Worm (Caenorhabditis elegans) whole organism, L3 larva: ENCODE measurements around the gene R08E5.1.

ENCODE experiments used
- R02D3.7 ChIP-seq: fragments of 150-350 bp; optimal IDR thresholded peaks from 2 replicates; lab custom pipeline; 2014; ENCODE audit warnings: missing biosample characterization, missing genetic modification characterization
- ZK546.5 ChIP-seq: sonication (generic microtip); optimal IDR thresholded peaks from 2 replicates; lab custom pipeline; 2017; ENCODE audit warnings: missing biosample characterization, missing genetic modification characterization
- aly-2 ChIP-seq: fragments of 150-350 bp; optimal IDR thresholded peaks from 2 replicates; lab custom pipeline; 2014; ENCODE audit warnings: missing biosample characterization, missing genetic modification characterization
- ceh-28 ChIP-seq: fragments of 150-350 bp; optimal IDR thresholded peaks from 2 replicates; lab custom pipeline; 2014; ENCODE audit warnings: missing biosample characterization, missing genetic modification reagents, missing genetic modification characterization
- ceh-9 ChIP-seq: sonication (generic microtip); optimal IDR thresholded peaks from 2 replicates; lab custom pipeline; 2018; ENCODE audit warnings: missing biosample characterization, missing genetic modification characterization
- daf-12 ChIP-seq: fragments of 150-350 bp; optimal IDR thresholded peaks from 2 replicates; lab custom pipeline; 2014; ENCODE audit warnings: missing biosample characterization, missing genetic modification reagents, missing genetic modification characterization
- egl-27 ChIP-seq: sonication (generic microtip); optimal IDR thresholded peaks from 4 replicates; lab custom pipeline; 2017; ENCODE audit warnings: missing biosample characterization, missing genetic modification reagents, missing genetic modification characterization
- egl-5 ChIP-seq: fragments of 150-350 bp; optimal IDR thresholded peaks from 2 replicates; lab custom pipeline; 2017; ENCODE audit warnings: missing biosample characterization, missing genetic modification reagents, missing genetic modification characterization, inconsistent platforms
- elt-2 ChIP-seq: sonication (generic microtip); optimal IDR thresholded peaks from 2 replicates; lab custom pipeline; 2016; ENCODE audit warnings: missing genetic modification reagents, mild to moderate bottlenecking, missing genetic modification characterization, missing compliant biosample characterization
- elt-3 ChIP-seq, 3 experiments: fragments of 150-350 bp in 1 of 3; sonication (generic microtip) in 2 of 3; optimal IDR thresholded peaks; 2 replicates in 2 of 3; 4 replicates in 1 of 3; lab custom pipeline; 2014 to 2017; ENCODE audit warnings: missing biosample characterization in 3 of 3, missing genetic modification characterization in 3 of 3
- eor-1 ChIP-seq, 2 experiments: fragments of 150-350 bp; optimal IDR thresholded peaks; 2 replicates each; lab custom pipeline; 2014 to 2018; ENCODE audit warnings: missing biosample characterization in 2 of 2, missing genetic modification characterization in 2 of 2
- fkh-10 ChIP-seq: sonication (generic microtip); optimal IDR thresholded peaks from 2 replicates; lab custom pipeline; 2017; ENCODE audit warnings: missing biosample characterization, missing genetic modification reagents, missing genetic modification characterization
- fos-1 ChIP-seq: fragments of 150-350 bp; optimal IDR thresholded peaks from 2 replicates; lab custom pipeline; 2014; ENCODE audit warnings: missing biosample characterization, missing genetic modification characterization
- hmg-11 ChIP-seq: sonication (generic microtip); optimal IDR thresholded peaks from 2 replicates; lab custom pipeline; 2016; ENCODE audit warnings: missing genetic modification characterization, missing compliant biosample characterization
- lin-15B ChIP-seq: fragments of 150-350 bp; optimal IDR thresholded peaks from 2 replicates; lab custom pipeline; 2014; ENCODE audit warnings: missing biosample characterization, missing genetic modification characterization
- lin-39 ChIP-seq: fragments of 150-350 bp; optimal IDR thresholded peaks from 2 replicates; lab custom pipeline; 2018; ENCODE audit warnings: missing biosample characterization, missing genetic modification reagents, missing genetic modification characterization
- mdl-1 ChIP-seq: fragments of 150-350 bp; optimal IDR thresholded peaks from 2 replicates; lab custom pipeline; 2014; ENCODE audit warnings: missing biosample characterization, missing genetic modification characterization
- nfya-1 ChIP-seq: sonication (generic microtip); optimal IDR thresholded peaks from 2 replicates; lab custom pipeline; 2017; ENCODE audit warnings: missing genetic modification characterization, mild to moderate bottlenecking, missing compliant biosample characterization, antibody characterized with exemption, moderate library complexity; ENCODE audit not compliant: insufficient read depth
- nhr-12 ChIP-seq: fragments of 150-350 bp; optimal IDR thresholded peaks from 2 replicates; lab custom pipeline; 2014; ENCODE audit warnings: missing biosample characterization, missing genetic modification characterization
- nhr-23 ChIP-seq: fragments of 150-350 bp; optimal IDR thresholded peaks from 2 replicates; lab custom pipeline; 2014; ENCODE audit warnings: missing biosample characterization, missing genetic modification reagents, missing genetic modification characterization
- nhr-237 ChIP-seq: fragments of 150-350 bp; optimal IDR thresholded peaks from 2 replicates; lab custom pipeline; 2014; ENCODE audit warnings: missing biosample characterization, missing genetic modification characterization
- nhr-28 ChIP-seq: fragments of 150-350 bp; optimal IDR thresholded peaks from 2 replicates; lab custom pipeline; 2014; ENCODE audit warnings: missing biosample characterization, missing genetic modification characterization
- nhr-43 ChIP-seq: sonication (generic microtip); optimal IDR thresholded peaks from 2 replicates; lab custom pipeline; 2016; ENCODE audit warnings: mild to moderate bottlenecking, missing genetic modification characterization, missing compliant biosample characterization; ENCODE audit not compliant: poor library complexity, severe bottlenecking
- nhr-67 ChIP-seq: fragments of 150-350 bp; optimal IDR thresholded peaks from 2 replicates; lab custom pipeline; 2014; ENCODE audit warnings: missing biosample characterization, missing genetic modification characterization
- nhr-77 ChIP-seq: fragments of 150-350 bp; optimal IDR thresholded peaks from 2 replicates; lab custom pipeline; 2014; ENCODE audit warnings: missing biosample characterization, missing genetic modification characterization
- pha-4 ChIP-seq: fragments of 150-350 bp; optimal IDR thresholded peaks from 2 replicates; lab custom pipeline; 2014; ENCODE audit warnings: missing biosample characterization, missing genetic modification reagents, missing genetic modification characterization
- pqm-1 ChIP-seq: fragments of 150-350 bp; optimal IDR thresholded peaks from 2 replicates; lab custom pipeline; 2017; ENCODE audit warnings: missing biosample characterization, missing genetic modification characterization, inconsistent platforms
- sea-2 ChIP-seq: fragments of 150-350 bp; sonication (generic microtip); optimal IDR thresholded peaks from 4 replicates; lab custom pipeline; 2014; ENCODE audit warnings: missing biosample characterization, missing genetic modification reagents, missing genetic modification characterization
- snpc-4 ChIP-seq: fragments of 150-350 bp; optimal IDR thresholded peaks from 2 replicates; lab custom pipeline; 2014; ENCODE audit warnings: missing biosample characterization, missing genetic modification characterization
- tbx-2 ChIP-seq: sonication (generic microtip); optimal IDR thresholded peaks from 2 replicates; lab custom pipeline; 2016; ENCODE audit warnings: mild to moderate bottlenecking, missing genetic modification characterization, missing compliant biosample characterization
- unc-39 ChIP-seq: sonication (generic microtip); optimal IDR thresholded peaks from 4 replicates; lab custom pipeline; 2017; ENCODE audit warnings: missing biosample characterization, missing genetic modification characterization
- unc-62 ChIP-seq: fragments of 150-350 bp; sonication (generic microtip); optimal IDR thresholded peaks from 4 replicates; lab custom pipeline; 2014; ENCODE audit warnings: missing biosample characterization, missing genetic modification reagents, missing genetic modification characterization
- ztf-11 ChIP-seq: fragments of 150-350 bp; optimal IDR thresholded peaks from 2 replicates; lab custom pipeline; 2014; ENCODE audit warnings: missing biosample characterization, missing genetic modification characterization

Gene R08E5.1

ce11 chrV:3801787-3802417, 30.6 kb upstream of the R08E5.1 start:
- TF ChIP-seq mdl-1 = no peak
- no peak for TF ChIP-seq nfya-1 (tag; lab: Kevin White, UChicago)

DNA sequence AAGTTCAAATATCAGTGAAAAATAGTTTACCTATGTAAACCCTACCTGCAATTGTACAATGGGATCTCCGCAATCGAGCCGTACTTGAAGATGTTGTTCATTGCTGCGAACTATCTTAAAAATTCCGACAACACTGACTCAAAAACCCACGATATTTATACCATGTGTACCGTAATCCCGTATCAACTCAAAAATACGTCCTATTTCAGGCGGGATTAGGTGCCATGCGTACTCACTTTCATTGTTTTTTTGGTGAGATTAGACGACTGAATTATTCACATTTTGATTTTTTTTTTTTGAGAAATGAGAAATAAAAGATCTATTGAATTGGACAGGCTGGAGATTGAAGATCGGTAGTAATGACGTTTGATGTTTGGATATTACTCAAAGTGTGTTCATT, 29.1 kb upstream of the R08E5.1 start, which contains the start of gene srt-30:
Gene srt-30 (minus strand): TSS at position 101 of the 400 bp plus-strand sequence.
- no peak for TF ChIP-seq snpc-4 (tag; lab: Kevin White, UChicago)

- TF ChIP-seq lin-39 (tag; lab: Kevin White, UChicago) (no peak), nhr-28 (tag; lab: Kevin White, UChicago) (no peak), R02D3.7 (tag; lab: Kevin White, UChicago) (no peak), sea-2 (no peak), nhr-23 (tag; lab: Kevin White, UChicago) (no peak), nhr-67 (tag; lab: Kevin White, UChicago) (no peak), nhr-43 (tag; lab: Kevin White, UChicago) (no peak), unc-62 (GFP tag; lab: Kevin White, UChicago) (no peak), nhr-237 (tag; lab: Kevin White, UChicago) (no peak), tbx-2 (tag; lab: Kevin White, UChicago) (no peak), egl-27 (tag; lab: Kevin White, UChicago) (no peak), pqm-1 (no peak), eor-1 (tag; optimal IDR thresholded peaks at IDR 0.05; lab: Kevin White, UChicago) (no peak), unc-39 (tag; lab: Kevin White, UChicago) (no peak), hmg-11 (tag; lab: Kevin White, UChicago) (no peak), lin-15B (tag; lab: Kevin White, UChicago) (no peak), nhr-77 (tag; lab: Kevin White, UChicago) (no peak)
Measured at ce11 chrV:3799737-3800136, 28.4 kb upstream of the R08E5.1 start.

- TF ChIP-seq mdl-1 (no peak), lin-15B (tag; lab: Kevin White, UChicago) (no peak), pha-4 (tag; lab: Kevin White, UChicago) (no peak), egl-5 (tag; lab: Kevin White, UChicago) (no peak), aly-2 (tag; lab: Kevin White, UChicago) (no peak), nhr-43 (tag; lab: Kevin White, UChicago) (no peak), eor-1 (tag; optimal IDR thresholded peaks at IDR 0.05; lab: Kevin White, UChicago) (no peak), unc-39 (tag; lab: Kevin White, UChicago) (no peak), nhr-77 (tag; lab: Kevin White, UChicago) (no peak)
Measured at ce11 chrV:3790424-3790823, 19.1 kb upstream of the R08E5.1 start.

ce11 chrV:3789770-3790169, 18.5 kb upstream of the R08E5.1 start, which contains the start of gene R08F11.7:
TSS of gene R08F11.7 (plus strand) at chrV:3790070.
- no peak for TF ChIP-seq daf-12 (tag; lab: Kevin White, UChicago)
- no peak for TF ChIP-seq ZK546.5 (tag; lab: Kevin White, UChicago)
- no peak for TF ChIP-seq ceh-9
- TF ChIP-seq ztf-11 (tag; lab: Kevin White, UChicago) = no peak
- no peak for TF ChIP-seq ceh-28 (tag; lab: Kevin White, UChicago)
- no peak for TF ChIP-seq pha-4 (tag; lab: Kevin White, UChicago)
- TF ChIP-seq elt-3 (tag; optimal IDR thresholded peaks at IDR 0.05; lab: Kevin White, UChicago) = no peak
- no peak for TF ChIP-seq nhr-43 (tag; lab: Kevin White, UChicago)
- no peak for TF ChIP-seq eor-1 (tag; optimal IDR thresholded peaks at IDR 0.05; lab: Kevin White, UChicago)
- TF ChIP-seq R02D3.7 (tag; lab: Kevin White, UChicago) = no peak
- no peak for TF ChIP-seq sea-2
- no peak for TF ChIP-seq lin-39 (tag; lab: Kevin White, UChicago)
- no peak for TF ChIP-seq fkh-10
- TF ChIP-seq nhr-77 (tag; lab: Kevin White, UChicago) = no peak
- no peak for TF ChIP-seq mdl-1
- TF ChIP-seq fos-1 (tag; lab: Kevin White, UChicago) = no peak
- no peak for TF ChIP-seq elt-2 (tag; lab: Kevin White, UChicago)
- TF ChIP-seq nhr-12 = no peak
